Fruit fly (Drosophila melanogaster): Measurements from ENCODE around the gene hng3.

The hng3 gene

DNA sequence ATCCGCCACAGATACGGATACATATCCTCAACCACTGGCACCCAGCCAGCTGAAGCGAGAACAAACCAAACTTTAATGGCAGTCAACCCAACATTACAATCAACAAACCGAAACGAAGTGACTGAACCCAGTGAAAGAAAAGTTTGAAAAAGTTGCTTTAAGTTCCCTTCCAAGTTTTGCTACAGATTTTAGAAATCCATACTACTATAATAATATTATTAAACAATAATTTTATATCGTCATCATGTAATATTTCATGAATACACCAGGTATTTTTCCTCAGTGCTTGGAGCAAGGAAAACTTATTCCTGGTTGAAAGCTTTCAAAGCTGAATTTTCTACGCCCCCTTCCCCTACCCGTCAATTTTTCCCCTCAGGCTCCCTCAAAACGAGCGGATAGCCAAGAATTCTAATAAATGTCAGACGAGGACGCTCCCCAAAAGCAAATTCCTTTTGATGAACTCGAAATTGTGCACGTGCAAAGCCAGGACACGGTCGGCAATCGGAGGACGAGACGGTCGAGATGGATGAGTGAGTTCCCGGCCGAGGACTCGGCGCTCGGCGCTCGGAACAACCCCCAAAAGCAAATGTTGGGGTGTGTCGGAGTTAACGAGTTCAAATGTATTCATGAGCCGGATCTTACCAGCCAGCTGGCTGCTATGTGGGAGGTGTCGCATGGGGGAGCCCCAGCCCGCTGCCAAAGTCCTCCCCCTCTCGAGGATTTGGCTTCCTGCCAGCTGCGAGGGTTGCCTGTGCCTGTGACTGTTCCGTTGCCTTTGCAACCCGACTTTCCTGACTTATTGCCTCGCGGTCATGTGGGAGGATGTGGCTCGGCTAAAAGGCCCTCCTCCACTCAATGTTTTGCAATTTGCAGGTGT, 41.9 kb upstream of the hng3 start (continued):
- TF ChIP-seq Aef1 (GFP tag; IDR thresholded peaks at IDR 0.05), result peak; percentile 55
- peak; percentile 9 for TF ChIP-seq Nf-YC (tag; optimal IDR thresholded peaks at IDR 0.05)
- TF ChIP-seq GATAe (GFP tag; conservative IDR thresholded peaks at IDR 0.05), result no peak
- TF ChIP-seq pum (GFP tag; optimal IDR thresholded peaks at IDR 0.05), result no peak
- TF ChIP-seq Bdp1 (GFP tag; optimal IDR thresholded peaks at IDR 0.05), result no peak
- no peak for TF ChIP-seq inv (GFP tag; IDR thresholded peaks at IDR 0.05; ENCODE audit: partially characterized antibody)
- TF ChIP-seq sens (GFP tag), result no peak
- no peak for TF ChIP-seq CG13123 (GFP tag; optimal IDR thresholded peaks at IDR 0.05)
- TF ChIP-seq Pdp1 (GFP tag; optimal IDR thresholded peaks at IDR 0.05), result no peak
- no peak for TF ChIP-seq CG17802 (tag; optimal IDR thresholded peaks at IDR 0.05)
- TF ChIP-seq YL-1 (GFP tag; optimal IDR thresholded peaks at IDR 0.05), result no peak
- TF ChIP-seq run (tag; optimal IDR thresholded peaks at IDR 0.05), result peak; percentile 38
- peak; percentile 69 for TF ChIP-seq scrt (GFP tag; optimal IDR thresholded peaks at IDR 0.05)
- no peak for TF ChIP-seq CG2889 (GFP tag; IDR thresholded peaks at IDR 0.05)
- TF ChIP-seq D19B (GFP tag; optimal IDR thresholded peaks at IDR 0.05), result peak; percentile 15
- no peak for TF ChIP-seq CG1529 (GFP tag; optimal IDR thresholded peaks at IDR 0.05)
- no peak for TF ChIP-seq Doc3 (GFP tag; IDR thresholded peaks at IDR 0.05; ENCODE audit: partially characterized antibody)
- TF ChIP-seq Gsc (GFP tag; IDR thresholded peaks at IDR 0.05), result no peak
- 0 out of 4 replicates have a peak, but pooled peaks have one; percentile 8 for TF ChIP-seq chinmo (GFP tag; IDR thresholded peaks at IDR 0.05; ENCODE audit: partially characterized antibody)
- TF ChIP-seq CG33213 (GFP tag; optimal IDR thresholded peaks at IDR 0.05), result no peak
- TF ChIP-seq CG13624 (GFP tag; optimal IDR thresholded peaks at IDR 0.05), result no peak
- no peak for TF ChIP-seq CG9609 (GFP tag; optimal IDR thresholded peaks at IDR 0.05)
- TF ChIP-seq zen (tag; optimal IDR thresholded peaks at IDR 0.05), result no peak
- no peak for TF ChIP-seq Dfd (GFP tag; optimal IDR thresholded peaks at IDR 0.05)
- peak; percentile 50; the same call in 1 of the 3 replicates for TF ChIP-seq ase (GFP tag; IDR thresholded peaks at IDR 0.05)
- TF ChIP-seq H15 (GFP tag; IDR thresholded peaks at IDR 0.05), result peak; percentile 45; the same call in 1 of the 3 replicates
- TF ChIP-seq Camta (GFP tag; optimal IDR thresholded peaks at IDR 0.05), result no peak
- TF ChIP-seq Ets65A (GFP tag), result peak; percentile 60
- TF ChIP-seq nmo (GFP tag; optimal IDR thresholded peaks at IDR 0.05), result peak; percentile 17
- no peak for TF ChIP-seq CG30020 (tag; optimal IDR thresholded peaks at IDR 0.05)
- no peak for TF ChIP-seq fu2 (GFP tag; optimal IDR thresholded peaks at IDR 0.05)
- no peak for TF ChIP-seq hb (GFP tag; IDR thresholded peaks at IDR 0.05; ENCODE audit: partially characterized antibody)
- TF ChIP-seq disco-r (GFP tag; optimal IDR thresholded peaks at IDR 0.05), result no peak
- no peak for TF ChIP-seq repo (GFP tag; optimal IDR thresholded peaks at IDR 0.05)
- TF ChIP-seq CG32772 (GFP tag; IDR thresholded peaks at IDR 0.05), result peak; percentile 45; the same call in 1 of the 2 replicates
- no peak for TF ChIP-seq pzg (GFP tag; optimal IDR thresholded peaks at IDR 0.05)
- TF ChIP-seq CG6272 (GFP tag; IDR thresholded peaks at IDR 0.05), result peak; percentile 44; the same call in 1 of the 2 replicates
- peak; percentile 35 for TF ChIP-seq NfI (GFP tag; optimal IDR thresholded peaks at IDR 0.05)
- TF ChIP-seq CG15011 (GFP tag; optimal IDR thresholded peaks at IDR 0.05), result peak; percentile 47
- no peak for TF ChIP-seq sim (GFP tag; IDR thresholded peaks at IDR 0.05)
- TF ChIP-seq vnd (GFP tag; IDR thresholded peaks at IDR 0.05; ENCODE audit: partially characterized antibody), result no peak
- peak; percentile 50 for TF ChIP-seq Six4 (GFP tag; optimal IDR thresholded peaks at IDR 0.05)
- TF ChIP-seq dan (GFP tag; IDR thresholded peaks at IDR 0.05), result no peak
- no peak for TF ChIP-seq nau (GFP tag; optimal IDR thresholded peaks at IDR 0.05)
- TF ChIP-seq CG15514 (GFP tag; optimal IDR thresholded peaks at IDR 0.05), result peak; percentile 73
- TF ChIP-seq CG9932 (GFP tag; IDR thresholded peaks at IDR 0.05), result no peak
- no peak for TF ChIP-seq CG11723 (GFP tag; optimal IDR thresholded peaks at IDR 0.05)
- TF ChIP-seq CG8944 (GFP tag; optimal IDR thresholded peaks at IDR 0.05), result no peak
- peak; percentile 50 for TF ChIP-seq tap (tag; optimal IDR thresholded peaks at IDR 0.05)

Measured in whole organism, embryonic.